Worm (Caenorhabditis elegans) whole organism, L3 larva: ENCODE measurements around the gene eef-1B.2.

Experiments used
- elt-2 ChIP-seq: sonication (generic microtip); optimal IDR thresholded peaks from 2 replicates; lab custom pipeline; 2016; ENCODE audit warnings: missing genetic modification reagents, mild to moderate bottlenecking, missing genetic modification characterization, missing compliant biosample characterization
- jun-1 ChIP-seq: fragments of 150-350 bp; optimal IDR thresholded peaks from 2 replicates; lab custom pipeline; 2014; ENCODE audit warnings: missing biosample characterization, missing genetic modification reagents, missing genetic modification characterization
- lin-39 ChIP-seq: fragments of 150-350 bp; optimal IDR thresholded peaks from 2 replicates; lab custom pipeline; 2018; ENCODE audit warnings: missing biosample characterization, missing genetic modification reagents, missing genetic modification characterization
- unc-62 ChIP-seq: fragments of 150-350 bp; sonication (generic microtip); optimal IDR thresholded peaks from 4 replicates; lab custom pipeline; 2014; ENCODE audit warnings: missing biosample characterization, missing genetic modification reagents, missing genetic modification characterization
- zag-1 ChIP-seq: fragments of 150-350 bp; optimal IDR thresholded peaks from 2 replicates; lab custom pipeline; 2014; ENCODE audit warnings: missing biosample characterization, missing genetic modification characterization
- ztf-4 ChIP-seq: fragments of 150-350 bp; optimal IDR thresholded peaks from 2 replicates; lab custom pipeline; 2014; ENCODE audit warnings: missing biosample characterization, missing genetic modification characterization

DNA sequence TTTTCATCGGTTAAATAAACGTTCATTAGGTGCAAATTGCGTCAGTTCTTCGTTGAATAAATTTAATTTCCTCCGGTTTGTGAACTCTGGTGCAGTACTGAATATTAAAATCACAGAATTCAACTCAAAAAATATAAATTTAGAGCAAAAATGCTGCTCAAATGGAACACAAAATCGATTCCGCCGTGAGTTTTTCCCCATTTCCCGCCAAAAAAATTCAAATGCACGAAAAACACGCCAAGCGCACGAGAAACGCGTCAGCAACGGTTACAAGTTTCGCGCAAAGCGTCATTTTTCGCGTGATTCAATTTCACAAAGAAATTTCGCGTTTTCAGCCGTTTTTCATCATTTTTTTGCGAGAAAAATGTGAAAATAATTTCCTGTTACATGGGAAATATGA is 2.3 kb downstream of the eef-1B.2 start, which contains the start of gene hrpu-1:
- no peak for TF ChIP-seq unc-62
- TF ChIP-seq zag-1 (tag; lab: Kevin White, UChicago): no peak
- peak; percentile 42 for TF ChIP-seq elt-2 (tag; lab: Kevin White, UChicago)
- peak; percentile 79 for TF ChIP-seq jun-1 (tag; lab: Kevin White, UChicago)
- TF ChIP-seq lin-39: peak; percentile 59
- peak; percentile 37 for TF ChIP-seq ztf-4 (tag; lab: Kevin White, UChicago)
